Fruit fly (Drosophila melanogaster) whole organism, embryonic: ENCODE data around the gene CG15891.
A peak's percentile ranks its signal among the peaks of the same experiment; 100 is the strongest.

Source experiments
- Abd-B ChIP-seq: fragments of 200-800 bp; sonication (Bioruptor generic); optimal IDR thresholded peaks from 2 replicates; lab custom pipeline; 2018; ENCODE audit warnings: missing biosample characterization, mild to moderate bottlenecking, missing genetic modification characterization, moderate library complexity
- Antp ChIP-seq: fragments of 200-800 bp; sonication (Bioruptor generic); optimal IDR thresholded peaks from 3 replicates; lab custom pipeline; 2016; ENCODE audit warnings: missing biosample characterization, missing genetic modification characterization
- Atf6 ChIP-seq: fragments of 200-800 bp; sonication (Bioruptor generic); IDR thresholded peaks from 2 replicates; pipeline ENCODE4 v1.3.6; 2022; ENCODE audit warnings: missing biosample characterization, missing genetic modification characterization
- CG10431 ChIP-seq: fragments of 200-800 bp; sonication (Bioruptor generic); optimal IDR thresholded peaks from 3 replicates; lab custom pipeline; 2018; ENCODE audit warnings: missing biosample characterization, mild to moderate bottlenecking, missing genetic modification characterization
- CG11456 ChIP-seq: fragments of 200-800 bp; sonication (Bioruptor generic); IDR thresholded peaks from 3 replicates; pipeline ENCODE4 v1.3.6; 2022; ENCODE audit warnings: missing biosample characterization, missing genetic modification characterization
- CG11560 ChIP-seq: fragments of 200-800 bp; sonication (Bioruptor generic); IDR thresholded peaks from 3 replicates; pipeline ENCODE4 v1.3.6; 2022; ENCODE audit warnings: missing biosample characterization, missing genetic modification characterization
- CG12155 ChIP-seq: fragments of 200-800 bp; sonication (Bioruptor generic); optimal IDR thresholded peaks from 3 replicates; lab custom pipeline; 2016; ENCODE audit warnings: missing biosample characterization, missing genetic modification characterization
- CG12659 ChIP-seq: fragments of 200-800 bp; sonication (Bioruptor generic); optimal IDR thresholded peaks from 3 replicates; lab custom pipeline; 2017; ENCODE audit warnings: mild to moderate bottlenecking, missing biosample characterization, missing genetic modification reagents, missing genetic modification characterization
- CG12942 ChIP-seq: fragments of 200-800 bp; sonication (Bioruptor generic); optimal IDR thresholded peaks from 3 replicates; lab custom pipeline; 2016; ENCODE audit warnings: missing biosample characterization, missing genetic modification characterization
- CG15269 ChIP-seq: fragments of 200-800 bp; sonication (Bioruptor generic); optimal IDR thresholded peaks from 2 replicates; lab custom pipeline; 2018; ENCODE audit warnings: missing biosample characterization, mild to moderate bottlenecking, missing genetic modification characterization, moderate library complexity
- CG16813 ChIP-seq: fragments of 200-800 bp; sonication (Bioruptor generic); IDR thresholded peaks from 3 replicates; pipeline ENCODE4 v1.3.6; 2022; ENCODE audit warnings: missing biosample characterization, missing genetic modification characterization; ENCODE audit not compliant: partially characterized antibody
- CG2120 ChIP-seq: fragments of 200-800 bp; sonication (Bioruptor generic); optimal IDR thresholded peaks from 3 replicates; lab custom pipeline; 2016; ENCODE audit warnings: missing biosample characterization, missing genetic modification characterization
- CG2678 ChIP-seq: fragments of 200-800 bp; sonication (Bioruptor generic); optimal IDR thresholded peaks from 3 replicates; lab custom pipeline; 2019; ENCODE audit warnings: missing biosample characterization, mild to moderate bottlenecking, missing genetic modification characterization, moderate library complexity
- CG34376 ChIP-seq: fragments of 200-800 bp; sonication (Bioruptor generic); optimal IDR thresholded peaks from 2 replicates; lab custom pipeline; 2018; ENCODE audit warnings: missing biosample characterization, mild to moderate bottlenecking, missing genetic modification characterization
- CG6791 ChIP-seq: fragments of 200-800 bp; sonication (Bioruptor generic); IDR thresholded peaks from 3 replicates; pipeline ENCODE4 v1.3.6; 2022; ENCODE audit warnings: missing biosample characterization, missing genetic modification characterization; ENCODE audit not compliant: partially characterized antibody
- CG7928 ChIP-seq: fragments of 200-800 bp; sonication (Bioruptor generic); optimal IDR thresholded peaks from 2 replicates; lab custom pipeline; 2017; ENCODE audit warnings: missing biosample characterization, mild to moderate bottlenecking, missing genetic modification characterization
- CG7963 ChIP-seq: fragments of 200-800 bp; sonication (Bioruptor generic); IDR thresholded peaks from 3 replicates; pipeline ENCODE4 v1.3.6; 2022; ENCODE audit warnings: missing biosample characterization, missing genetic modification characterization; ENCODE audit not compliant: partially characterized antibody
- CG8089 ChIP-seq: fragments of 200-800 bp; sonication (Bioruptor generic); optimal IDR thresholded peaks from 3 replicates; lab custom pipeline; 2016; ENCODE audit warnings: missing biosample characterization, missing genetic modification characterization
- CG8478 ChIP-seq: fragments of >200 bp; optimal IDR thresholded peaks from 2 replicates; lab custom pipeline; 2018
- CG8924 ChIP-seq: fragments of 200-800 bp; optimal IDR thresholded peaks from 3 replicates; lab custom pipeline; 2019; ENCODE audit warnings: missing biosample characterization, mild to moderate bottlenecking, missing genetic modification characterization, moderate library complexity
- CG8944 ChIP-seq: fragments of 200-800 bp; sonication (Bioruptor generic); optimal IDR thresholded peaks from 3 replicates; lab custom pipeline; 2016; ENCODE audit warnings: missing biosample characterization, missing genetic modification characterization
- CG9797 ChIP-seq: fragments of 200-800 bp; sonication (Bioruptor generic); optimal IDR thresholded peaks from 3 replicates; lab custom pipeline; 2018; ENCODE audit warnings: missing biosample characterization, mild to moderate bottlenecking, missing genetic modification characterization
- Chrac-16 ChIP-seq: fragments of 200-800 bp; sonication (Bioruptor generic); optimal IDR thresholded peaks from 3 replicates; lab custom pipeline; 2016; ENCODE audit warnings: missing biosample characterization, missing genetic modification characterization
- Fer3 ChIP-seq: fragments of 200-800 bp; sonication (Bioruptor generic); optimal IDR thresholded peaks from 2 replicates; lab custom pipeline; 2018; ENCODE audit warnings: missing biosample characterization, mild to moderate bottlenecking, missing genetic modification characterization, moderate library complexity
- HLHmδ ChIP-seq: fragments of 200-800 bp; sonication (Bioruptor generic); optimal IDR thresholded peaks from 2 replicates; lab custom pipeline; 2018; ENCODE audit warnings: missing biosample characterization, mild to moderate bottlenecking, missing genetic modification characterization, moderate library complexity
- Hr51 ChIP-seq, 2 experiments: fragments of 200-800 bp; sonication (Bioruptor generic); optimal IDR thresholded peaks; 2 replicates in 1 of 2; 3 replicates in 1 of 2; lab custom pipeline; 2016 to 2018; ENCODE audit warnings: missing biosample characterization in 2 of 2, missing genetic modification characterization in 2 of 2, mild to moderate bottlenecking in 1 of 2, moderate library complexity in 1 of 2
- Hsf ChIP-seq: fragments of 200-800 bp; sonication (Bioruptor generic); optimal IDR thresholded peaks from 3 replicates; lab custom pipeline; 2016; ENCODE audit warnings: missing biosample characterization, missing genetic modification characterization
- Kr ChIP-seq: fragments of 200-800 bp; sonication (Bioruptor generic); optimal IDR thresholded peaks from 2 replicates; lab custom pipeline; 2017; ENCODE audit warnings: missing biosample characterization, mild to moderate bottlenecking, missing genetic modification characterization
- Mrtf ChIP-seq: fragments of 200-800 bp; sonication (Bioruptor generic); IDR thresholded peaks from 3 replicates; pipeline ENCODE4 v1.3.6; 2022; ENCODE audit warnings: missing biosample characterization, missing genetic modification characterization
- Nf-YC ChIP-seq: fragments of 200-800 bp; optimal IDR thresholded peaks from 3 replicates; lab custom pipeline; 2019; ENCODE audit warnings: missing biosample characterization, mild to moderate bottlenecking, missing genetic modification characterization, moderate library complexity
- Ptx1 ChIP-seq: fragments of 200-800 bp; sonication (Bioruptor generic); IDR thresholded peaks from 2 replicates; pipeline ENCODE4 v1.3.6; 2022; ENCODE audit warnings: missing biosample characterization, missing genetic modification characterization
- Scr ChIP-seq: fragments of 200-800 bp; sonication (Bioruptor generic); IDR thresholded peaks from 2 replicates; pipeline ENCODE4 v1.3.6; 2022; ENCODE audit warnings: missing biosample characterization, missing genetic modification characterization; ENCODE audit not compliant: partially characterized antibody
- YL-1 ChIP-seq: fragments of 200-800 bp; sonication (Bioruptor generic); optimal IDR thresholded peaks from 3 replicates; lab custom pipeline; 2017; ENCODE audit warnings: missing biosample characterization, mild to moderate bottlenecking, missing genetic modification characterization
- al ChIP-seq: fragments of 200-800 bp; sonication (Bioruptor generic); IDR thresholded peaks from 2 replicates; pipeline ENCODE4 v1.3.6; 2022; ENCODE audit warnings: missing biosample characterization, missing genetic modification characterization
- ase ChIP-seq: fragments of 200-800 bp; sonication (Bioruptor generic); IDR thresholded peaks from 3 replicates; pipeline ENCODE4 v1.3.6; 2022; ENCODE audit warnings: missing biosample characterization, missing genetic modification characterization
- cas ChIP-seq: fragments of 200-800 bp; sonication (Bioruptor generic); IDR thresholded peaks from 2 replicates; pipeline ENCODE4 v1.3.6; 2022; ENCODE audit warnings: missing biosample characterization, missing genetic modification characterization
- caup ChIP-seq: fragments of 200-800 bp; sonication (Bioruptor generic); optimal IDR thresholded peaks from 3 replicates; lab custom pipeline; 2017; ENCODE audit warnings: missing biosample characterization, mild to moderate bottlenecking, missing genetic modification characterization, moderate library complexity; ENCODE audit not compliant: severe bottlenecking
- croc ChIP-seq: fragments of 200-800 bp; sonication (Bioruptor generic); conservative IDR thresholded peaks from 3 replicates; pipeline ENCODE4 v1.3.6; 2022; ENCODE audit warnings: missing biosample characterization, missing genetic modification characterization
- en ChIP-seq: fragments of 200-800 bp; sonication (Bioruptor generic); optimal IDR thresholded peaks from 2 replicates; lab custom pipeline; 2016; ENCODE audit warnings: missing biosample characterization, missing genetic modification characterization
- eve ChIP-seq, 2 experiments: fragments of >200 bp; optimal IDR thresholded peaks; 2 replicates each; lab custom pipeline; 2017; ENCODE audit warnings: missing biosample characterization in 2 of 2, missing genetic modification characterization in 2 of 2
- gcm ChIP-seq: fragments of 200-800 bp; sonication (Bioruptor generic); optimal IDR thresholded peaks from 2 replicates; lab custom pipeline; 2019; ENCODE audit warnings: missing biosample characterization, mild to moderate bottlenecking, missing genetic modification characterization, moderate library complexity
- gfzf ChIP-seq: fragments of 200-800 bp; sonication (Bioruptor generic); optimal IDR thresholded peaks from 2 replicates; lab custom pipeline; 2016; ENCODE audit warnings: missing biosample characterization, mild to moderate bottlenecking, missing genetic modification characterization, moderate library complexity
- grau ChIP-seq: fragments of 200-800 bp; optimal IDR thresholded peaks from 3 replicates; lab custom pipeline; 2019; ENCODE audit warnings: missing biosample characterization, mild to moderate bottlenecking, missing genetic modification characterization, moderate library complexity
- insv ChIP-seq, 2 experiments: fragments of 200-800 bp; sonication (Bioruptor generic); optimal IDR thresholded peaks; 3 replicates each; lab custom pipeline; 2016 to 2018; ENCODE audit warnings: missing biosample characterization in 2 of 2, missing genetic modification characterization in 2 of 2
- kah ChIP-seq: fragments of 200-800 bp; sonication (Bioruptor generic); optimal IDR thresholded peaks from 2 replicates; lab custom pipeline; 2018; ENCODE audit warnings: missing biosample characterization, mild to moderate bottlenecking, missing genetic modification characterization
- pfk ChIP-seq: fragments of 200-800 bp; sonication (Bioruptor generic); optimal IDR thresholded peaks from 2 replicates; lab custom pipeline; 2018; ENCODE audit warnings: missing biosample characterization, mild to moderate bottlenecking, missing genetic modification characterization, moderate library complexity
- phol ChIP-seq: fragments of 200-800 bp; sonication (Bioruptor generic); optimal IDR thresholded peaks from 3 replicates; lab custom pipeline; 2018; ENCODE audit warnings: missing biosample characterization, mild to moderate bottlenecking, missing genetic modification characterization, moderate library complexity
- run ChIP-seq: fragments of 200-800 bp; sonication (Bioruptor generic); optimal IDR thresholded peaks from 3 replicates; lab custom pipeline; 2018; ENCODE audit warnings: missing biosample characterization, mild to moderate bottlenecking, missing genetic modification characterization
- tna ChIP-seq: fragments of 200-800 bp; sonication (Bioruptor generic); IDR thresholded peaks from 2 replicates; pipeline ENCODE4 v1.3.6; 2022; ENCODE audit warnings: missing biosample characterization, missing genetic modification characterization; ENCODE audit not compliant: partially characterized antibody
- trem ChIP-seq: fragments of 200-800 bp; optimal IDR thresholded peaks from 3 replicates; lab custom pipeline; 2019; ENCODE audit warnings: missing biosample characterization, mild to moderate bottlenecking, missing genetic modification characterization, moderate library complexity
- trh ChIP-seq: fragments of 200-800 bp; sonication (Bioruptor generic); optimal IDR thresholded peaks from 2 replicates; lab custom pipeline; 2016; ENCODE audit warnings: missing biosample characterization, missing genetic modification characterization

The CG15891 gene

DNA sequence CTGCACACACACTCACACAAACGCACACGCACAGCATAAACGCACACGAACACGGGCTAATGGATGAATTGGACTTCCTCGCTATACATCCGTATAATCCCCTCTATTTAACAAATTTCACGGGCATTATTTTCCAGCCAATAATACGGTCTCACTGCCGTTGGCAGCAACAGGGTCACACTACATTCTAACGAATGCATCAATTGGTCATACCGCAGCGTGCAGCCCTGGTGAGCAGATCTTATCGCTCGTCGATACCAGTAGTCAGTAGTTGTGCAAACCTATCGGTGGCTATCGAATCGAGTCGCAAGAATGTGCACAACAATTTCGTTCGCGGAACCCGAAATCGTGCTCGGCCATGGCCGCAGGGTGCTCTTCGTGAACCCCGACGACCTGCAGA, 7.3 kb downstream of the CG15891 start, which contains the start of the genes Top3beta and wuho (continued):
- peak; percentile 25 for TF ChIP-seq Abd-B (GFP tag; lab: Kevin White, UChicago)
- TF ChIP-seq CG12155 (GFP tag; lab: Kevin White, UChicago): peak; percentile 87
- TF ChIP-seq HLHmδ (GFP tag; lab: Kevin White, UChicago): peak; percentile 91
- peak; percentile 25 for TF ChIP-seq Chrac-16 (GFP tag; lab: Kevin White, UChicago)
- peak; percentile 78 for TF ChIP-seq trem (tag; lab: Kevin White, UChicago)
- TF ChIP-seq phol (tag; lab: Kevin White, UChicago): peak; percentile 56
- TF ChIP-seq CG8924 (tag; lab: Kevin White, UChicago): peak; percentile 58
- TF ChIP-seq gfzf: peak; percentile 99
- TF ChIP-seq tna (GFP tag; lab: Robert Waterston, UW): peak; percentile 80
- no peak for TF ChIP-seq Kr (GFP tag; lab: Kevin White, UChicago)
- no peak for TF ChIP-seq Atf6
- TF ChIP-seq CG11560 (tag; lab: Robert Waterston, UW): peak; percentile 28; the same call in 1 of the 3 replicates
- TF ChIP-seq CG16813: peak; percentile 62; the same call in 2 of the 3 replicates
- peak; percentile 57 for TF ChIP-seq CG2120
- TF ChIP-seq Nf-YC (tag; lab: Kevin White, UChicago): peak; percentile 74
- TF ChIP-seq CG9797 (GFP tag; lab: Kevin White, UChicago): peak; percentile 99
- peak; percentile 95 for TF ChIP-seq CG12659 (GFP tag; lab: Kevin White, UChicago)
- peak; percentile 34; the same call in 1 of the 2 replicates for TF ChIP-seq Ptx1 (GFP tag; lab: Robert Waterston, UW)
- TF ChIP-seq cas (GFP tag; lab: Robert Waterston, UW): no peak
- peak; percentile 62 for TF ChIP-seq caup (GFP tag; lab: Kevin White, UChicago)
- no peak for TF ChIP-seq CG12942 (GFP tag; lab: Kevin White, UChicago)
- no peak for TF ChIP-seq CG15269 (tag; lab: Kevin White, UChicago)
- peak; percentile 47 for TF ChIP-seq CG34376 (GFP tag; lab: Kevin White, UChicago)
- TF ChIP-seq ase (GFP tag; lab: Robert Waterston, UW): no peak
- peak; percentile 39 for TF ChIP-seq Hsf
- TF ChIP-seq insv (GFP tag; optimal IDR thresholded peaks at IDR 0.05; lab: Kevin White, UChicago): peak in 1 of 2 experiments; percentile 80
- TF ChIP-seq CG11456 (GFP tag; lab: Robert Waterston, UW): peak; percentile 66; the same call in 1 of the 3 replicates
- TF ChIP-seq CG7928 (GFP tag; lab: Kevin White, UChicago): peak; percentile 97
- no peak for TF ChIP-seq Mrtf (GFP tag; lab: Robert Waterston, UW)
- TF ChIP-seq CG8944 (GFP tag; lab: Kevin White, UChicago): peak; percentile 16
- peak in 1 of 2 experiments; percentile 28 for TF ChIP-seq Hr51 (GFP tag; optimal IDR thresholded peaks at IDR 0.05; lab: Kevin White, UChicago)
- TF ChIP-seq pfk: no peak
- no peak for TF ChIP-seq CG8478 (lab: Kevin White, UChicago)
- TF ChIP-seq grau: peak; percentile 40

DNA sequence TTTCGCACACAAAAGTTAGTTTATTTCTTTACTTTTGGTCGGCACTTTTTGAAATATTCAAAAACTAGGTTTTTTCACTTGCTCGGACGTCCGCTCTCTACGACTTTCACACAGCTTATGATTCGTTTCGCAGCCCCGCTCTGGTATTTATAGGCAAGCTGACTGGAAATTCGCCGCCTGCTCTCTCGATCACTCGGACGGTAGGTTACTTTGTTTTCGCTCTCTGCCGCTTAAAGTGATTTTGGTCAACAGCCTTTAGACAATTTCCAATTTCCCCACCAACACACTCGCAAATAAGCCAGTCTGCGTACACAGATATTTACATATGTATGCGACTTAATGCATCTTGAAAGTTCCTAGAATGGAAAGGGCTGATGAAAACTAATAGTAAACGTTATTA, 11.7 kb downstream of the CG15891 start, which contains the start of gene CG11700:
TSS of gene CG11700 (minus strand) at position 106 of the 400 bp plus-strand sequence.
- no peak for TF ChIP-seq CG8089 (GFP tag; lab: Kevin White, UChicago)
- no peak for TF ChIP-seq en (GFP tag; lab: Kevin White, UChicago)
- no peak for TF ChIP-seq kah (GFP tag; lab: Kevin White, UChicago)
- TF ChIP-seq CG2678: no peak
- no peak for TF ChIP-seq gcm (GFP tag; lab: Kevin White, UChicago)
- no peak for TF ChIP-seq Scr
- no peak for TF ChIP-seq al
- no peak for TF ChIP-seq CG7963
- TF ChIP-seq trh (GFP tag; lab: Kevin White, UChicago): no peak
- no peak for TF ChIP-seq croc (GFP tag; lab: Robert Waterston, UW)
- TF ChIP-seq CG6791 (GFP tag; lab: Robert Waterston, UW): no peak
- TF ChIP-seq CG10431 (GFP tag; lab: Kevin White, UChicago): no peak
- TF ChIP-seq eve (GFP tag; optimal IDR thresholded peaks at IDR 0.05; lab: Kevin White, UChicago): no peak
- TF ChIP-seq Antp (GFP tag; lab: Kevin White, UChicago): no peak
- TF ChIP-seq run (tag; lab: Kevin White, UChicago): no peak
- TF ChIP-seq Fer3 (tag; lab: Kevin White, UChicago): no peak
- no peak for TF ChIP-seq YL-1
